Worm (Caenorhabditis elegans) whole organism, L4/young adult: ENCODE results near the gene nhr-140.

ENCODE experiments used
- W03F9.2 ChIP-seq: fragments of 150-350 bp; optimal IDR thresholded peaks from 2 replicates; lab custom pipeline; 2014; ENCODE audit warnings: missing biosample characterization, missing genetic modification characterization
- dao-5 ChIP-seq: sonication (generic microtip); optimal IDR thresholded peaks from 2 replicates; lab custom pipeline; 2016; ENCODE audit warnings: missing genotype, missing genetic modification characterization, moderate library complexity, missing compliant biosample characterization
- him-1 ChIP-seq: sonication (generic microtip); optimal IDR thresholded peaks from 2 replicates; lab custom pipeline; 2016; ENCODE audit warnings: missing genotype, missing genetic modification reagents, missing genetic modification characterization, missing compliant biosample characterization

Gene nhr-140

DNA sequence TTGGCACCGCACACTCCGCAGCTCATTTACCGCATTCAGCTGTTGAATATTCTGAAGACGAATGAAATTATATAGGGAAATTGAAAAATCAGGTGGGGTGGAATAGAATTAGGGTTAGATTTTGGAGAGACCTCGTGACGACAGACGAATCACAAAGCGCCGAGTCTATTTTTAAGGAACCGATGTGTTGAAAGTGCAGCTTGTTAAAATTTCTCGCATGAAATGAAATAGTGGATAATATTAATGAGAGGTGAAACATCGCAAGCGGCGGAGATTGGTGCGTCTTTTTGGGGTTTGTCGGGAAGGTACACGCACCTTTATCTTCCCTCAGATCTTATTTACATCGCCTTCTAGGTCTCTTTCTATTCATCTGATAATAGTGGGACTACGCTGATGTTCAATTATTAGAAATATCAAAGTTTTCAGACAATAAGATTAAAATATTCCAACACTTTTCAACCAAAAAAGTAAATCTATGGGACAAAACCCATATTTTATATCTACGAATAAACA is at the start of gene nhr-140:
TSS of gene nhr-140 (minus strand) at position 51 of the 513 bp plus-strand sequence.
- TF ChIP-seq W03F9.2 (no peak), dao-5 (tag; lab: Kevin White, UChicago) (no peak), him-1 (tag; lab: Kevin White, UChicago) (no peak)

DNA sequence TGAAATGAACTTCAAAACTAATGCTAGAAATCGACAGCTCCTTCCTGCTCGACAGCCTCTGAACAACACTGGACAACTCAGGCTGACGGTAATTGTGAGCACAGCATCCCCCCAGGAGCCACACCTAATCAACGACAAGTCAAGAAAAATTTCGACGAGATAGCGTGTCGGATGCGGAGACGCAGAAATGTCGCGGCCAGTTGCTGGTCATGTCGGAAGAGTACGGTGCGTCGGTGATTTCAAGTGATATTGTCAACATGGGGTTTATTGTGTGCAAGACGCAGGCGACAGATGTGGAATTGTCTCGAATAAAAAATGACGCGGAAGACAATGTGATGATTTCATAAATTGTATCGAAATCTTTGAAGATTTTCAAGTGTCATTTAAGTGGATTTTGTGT is 47.0 kb upstream of the nhr-140 start, which contains the start of gene twk-11:
TSS of gene twk-11 (minus strand) at position 101 of the 400 bp plus-strand sequence.
- TF ChIP-seq him-1 (tag; lab: Kevin White, UChicago) (no peak), W03F9.2 (no peak), dao-5 (tag; lab: Kevin White, UChicago) (no peak)

DNA sequence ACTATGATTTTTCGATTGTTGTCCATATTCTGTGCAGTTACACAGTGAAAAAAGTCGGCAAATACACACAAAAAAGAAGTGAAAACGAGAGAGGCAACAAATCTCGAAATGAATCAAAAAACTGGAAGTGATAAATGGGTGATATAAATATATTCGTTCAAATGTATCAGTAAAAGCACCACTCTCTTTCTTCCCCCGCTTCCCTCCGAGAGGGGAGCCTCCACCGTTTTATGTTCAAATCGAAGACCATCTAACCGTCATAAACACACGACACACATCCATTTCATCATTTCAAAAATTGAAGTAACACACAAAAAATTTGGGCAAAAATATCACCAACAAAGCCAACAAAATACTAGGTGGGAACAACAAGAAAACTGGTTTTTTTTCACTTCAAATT is 37.6 kb upstream of the nhr-140 start, which contains the start of gene F20A1.6:
TSS of gene F20A1.6 (minus strand) at position 101 of the 400 bp plus-strand sequence.
- TF ChIP-seq W03F9.2 (no peak), him-1 (tag; lab: Kevin White, UChicago) (no peak), dao-5 (tag; lab: Kevin White, UChicago) (no peak)

DNA sequence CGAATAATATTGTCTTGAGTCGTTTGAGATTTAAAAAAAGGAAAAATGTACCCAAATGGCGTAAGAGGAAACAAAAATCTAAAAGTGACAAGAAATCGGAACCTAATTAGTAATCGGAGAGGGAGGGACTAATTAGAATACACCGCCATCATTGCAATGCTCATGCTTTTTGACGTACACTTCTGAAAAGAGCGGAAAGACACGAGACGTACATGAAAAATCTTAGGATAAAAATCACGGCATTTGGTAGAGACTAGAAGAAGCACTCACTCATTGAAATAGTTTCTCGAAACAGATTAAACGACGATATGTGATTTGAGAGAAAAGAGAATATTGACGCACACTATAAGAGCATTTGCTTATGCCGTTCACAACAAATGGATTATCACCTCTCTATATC is 33.5 kb upstream of the nhr-140 start:
- TF ChIP-seq dao-5 (tag; lab: Kevin White, UChicago) (no peak), him-1 (tag; lab: Kevin White, UChicago) (no peak), W03F9.2 (no peak)

DNA sequence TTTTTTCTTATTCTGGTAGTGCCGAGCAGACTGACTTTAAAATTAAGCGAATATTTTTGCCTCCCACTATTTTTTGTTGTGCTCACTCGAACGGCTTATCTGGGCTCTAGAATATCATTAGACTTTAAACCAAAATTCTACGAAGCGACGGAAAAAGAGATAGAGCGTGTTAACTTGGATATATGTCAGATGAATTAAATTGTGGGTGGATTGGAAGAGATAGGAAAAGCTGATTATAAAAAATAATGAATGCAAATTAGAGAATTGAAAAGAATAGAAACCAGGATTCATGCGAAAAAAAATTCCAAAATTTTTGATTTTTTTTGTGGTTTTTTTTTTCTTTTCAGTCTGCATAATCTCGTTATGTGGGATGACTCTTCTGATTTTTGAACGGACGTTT is 32.3 kb upstream of the nhr-140 start, which contains the start of gene F20A1.4:
TSS of gene F20A1.4 (minus strand) at position 101 of the 400 bp plus-strand sequence.
- TF ChIP-seq W03F9.2, result no peak
- no peak for TF ChIP-seq dao-5 (tag; lab: Kevin White, UChicago)
- no peak for TF ChIP-seq him-1 (tag; lab: Kevin White, UChicago)

DNA sequence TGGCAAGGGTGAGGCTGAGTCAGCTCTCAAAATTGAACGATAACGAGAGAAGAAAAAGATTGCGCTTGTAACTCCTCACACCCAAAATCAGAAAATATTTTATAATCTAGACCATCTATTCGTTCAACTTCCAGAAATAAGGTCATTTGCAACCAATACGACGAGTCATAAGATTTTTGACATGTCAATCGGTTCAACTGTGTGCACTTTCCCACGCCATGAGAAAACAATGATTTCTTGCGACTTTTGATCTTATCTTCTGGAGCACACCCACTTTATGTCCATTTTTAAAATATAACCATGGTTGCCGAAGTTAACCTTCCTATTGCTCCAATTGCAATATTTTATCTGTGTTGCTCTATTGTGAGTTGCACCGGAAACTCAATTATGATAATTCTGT is 27.6 kb upstream of the nhr-140 start, which contains the start of gene srsx-32:
TSS of gene srsx-32 (plus strand) at position 301 of the 400 bp plus-strand sequence.
- TF ChIP-seq him-1 (tag; lab: Kevin White, UChicago) (no peak), W03F9.2 (no peak), dao-5 (tag; lab: Kevin White, UChicago) (no peak)

DNA sequence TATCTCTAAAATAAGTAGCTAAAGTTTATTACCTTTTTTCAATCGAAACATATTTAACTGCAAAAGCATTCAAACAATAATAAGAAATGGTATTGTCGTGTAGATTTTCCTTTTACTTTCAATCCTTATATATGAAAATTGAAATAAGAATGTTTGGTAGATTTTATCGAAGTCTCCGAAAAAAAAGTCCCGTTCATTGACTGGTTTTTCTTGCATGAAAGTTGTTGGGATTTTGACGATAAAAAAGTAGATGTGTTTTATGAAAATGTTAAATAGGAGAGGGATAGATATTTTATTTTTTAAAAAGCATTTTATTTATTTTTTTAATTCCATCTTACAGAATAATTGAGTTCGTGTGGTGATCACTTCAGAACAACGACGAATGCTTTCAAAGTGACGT is 26.4 kb upstream of the nhr-140 start, which contains the start of gene C33G8.13:
TSS of gene C33G8.13 (minus strand) at position 101 of the 400 bp plus-strand sequence.
- TF ChIP-seq dao-5 (tag; lab: Kevin White, UChicago), result no peak
- TF ChIP-seq W03F9.2, result no peak
- no peak for TF ChIP-seq him-1 (tag; lab: Kevin White, UChicago)

DNA sequence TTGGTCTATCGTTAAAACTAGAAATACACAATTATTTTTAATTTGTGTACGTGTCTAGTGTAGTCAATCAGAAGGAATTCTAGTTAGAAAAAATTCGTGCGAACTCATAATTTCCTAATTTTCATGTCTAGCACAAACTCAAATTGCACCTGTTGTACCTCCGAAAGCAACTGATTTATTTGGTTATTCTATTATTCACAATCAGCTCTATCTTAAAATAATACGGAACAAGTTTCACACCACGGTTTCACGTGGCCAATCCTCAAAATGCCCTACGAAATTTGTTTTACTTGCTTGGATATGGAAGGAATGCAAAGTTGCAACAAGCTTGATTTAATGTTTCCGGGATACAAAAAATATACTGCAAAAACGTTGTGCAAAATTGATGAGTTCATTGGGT is 23.1 kb upstream of the nhr-140 start, which contains the start of gene srw-127:
TSS of gene srw-127 (plus strand) at position 301 of the 400 bp plus-strand sequence.
- TF ChIP-seq W03F9.2 (no peak), dao-5 (tag; lab: Kevin White, UChicago) (no peak), him-1 (tag; lab: Kevin White, UChicago) (no peak)

DNA sequence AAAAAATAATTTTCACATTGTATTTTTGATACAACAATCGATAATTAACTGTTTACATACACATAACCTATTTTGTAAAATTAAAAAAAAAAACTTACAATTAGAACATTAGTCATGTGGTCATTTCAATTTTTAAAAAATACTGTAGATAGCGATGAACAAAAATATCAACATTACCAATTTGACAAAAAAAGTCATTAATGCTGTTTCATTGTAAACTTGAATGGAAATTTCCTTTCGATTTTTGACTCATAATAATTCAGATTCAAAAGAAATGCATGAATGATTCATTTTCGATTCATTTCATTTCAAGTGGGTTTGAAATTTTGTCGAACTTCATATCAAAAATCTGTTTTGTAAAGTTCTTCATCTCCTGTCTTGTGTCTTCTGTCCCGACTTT is 20.0 kb upstream of the nhr-140 start, which contains the start of gene C33G8.2:
TSS of gene C33G8.2 (plus strand) at position 301 of the 400 bp plus-strand sequence.
- no peak for TF ChIP-seq dao-5 (tag; lab: Kevin White, UChicago)
- no peak for TF ChIP-seq W03F9.2
- no peak for TF ChIP-seq him-1 (tag; lab: Kevin White, UChicago)

DNA sequence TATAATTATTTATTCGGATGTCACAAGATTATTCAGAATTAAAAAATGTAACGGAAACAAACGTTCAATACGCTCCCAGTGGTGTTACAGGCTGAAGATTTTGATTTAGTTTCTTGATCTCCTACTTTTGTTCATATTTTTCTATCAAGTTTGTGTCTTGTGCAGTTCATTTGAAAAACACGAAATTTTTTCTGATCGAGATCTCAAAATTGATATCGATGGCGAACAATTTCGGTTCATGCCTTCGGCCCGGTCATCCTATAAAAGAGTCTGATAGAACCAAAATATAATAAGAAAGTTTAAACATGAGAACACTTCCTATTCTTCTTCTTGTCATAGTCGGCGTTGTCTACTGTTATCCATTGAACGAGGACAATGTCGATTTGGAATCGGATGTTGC is 17.8 kb upstream of the nhr-140 start, which contains the start of gene drd-10:
TSS of gene drd-10 (plus strand) at position 301 of the 400 bp plus-strand sequence.
- TF ChIP-seq him-1 (tag; lab: Kevin White, UChicago) (no peak), W03F9.2 (no peak), dao-5 (tag; lab: Kevin White, UChicago) (no peak)

DNA sequence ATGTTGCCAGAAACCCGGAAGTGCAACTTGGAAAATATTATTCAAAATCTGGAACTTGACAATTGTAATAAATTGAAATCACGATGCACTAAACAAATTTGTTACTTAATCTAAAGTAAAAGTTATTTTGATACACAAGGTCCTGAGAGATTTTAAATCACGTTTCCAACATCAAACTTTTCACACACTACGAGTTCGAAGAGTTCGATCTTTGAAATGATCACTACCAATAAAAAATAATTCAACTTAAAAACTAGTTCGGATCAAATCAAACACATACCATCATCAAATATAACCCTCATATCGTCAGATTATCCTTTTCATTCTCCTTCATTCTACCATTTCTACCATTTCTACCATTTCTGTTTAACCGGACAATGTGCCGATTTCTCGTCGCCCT is 16.5 kb upstream of the nhr-140 start, which contains the start of gene spig-10:
TSS of gene spig-10 (plus strand) at position 301 of the 400 bp plus-strand sequence.
- TF ChIP-seq him-1 (tag; lab: Kevin White, UChicago) (no peak), dao-5 (tag; lab: Kevin White, UChicago) (no peak), W03F9.2 (no peak)

DNA sequence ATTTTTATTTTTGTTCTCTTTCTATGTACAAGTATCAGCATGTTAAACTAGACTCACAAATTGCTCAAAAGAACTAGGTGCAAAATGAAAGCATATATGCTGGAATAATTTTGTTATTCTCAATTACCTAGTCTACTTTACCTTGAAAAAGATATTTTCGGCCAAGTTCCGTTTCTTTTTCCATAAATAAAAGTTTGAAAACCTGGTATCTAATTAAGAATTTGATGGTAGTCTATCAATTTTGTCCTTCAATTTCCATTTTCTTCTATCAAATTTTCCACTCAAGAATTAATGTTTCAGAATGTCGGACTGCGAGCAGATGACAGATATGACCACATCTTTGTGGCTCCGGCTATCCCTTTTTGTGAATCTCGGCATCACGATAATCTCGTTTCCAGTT is 14.4 kb upstream of the nhr-140 start, which contains the start of gene srab-4:
TSS of gene srab-4 (plus strand) at position 301 of the 400 bp plus-strand sequence.
- TF ChIP-seq him-1 (tag; lab: Kevin White, UChicago), result no peak
- TF ChIP-seq dao-5 (tag; lab: Kevin White, UChicago), result no peak
- TF ChIP-seq W03F9.2, result no peak

DNA sequence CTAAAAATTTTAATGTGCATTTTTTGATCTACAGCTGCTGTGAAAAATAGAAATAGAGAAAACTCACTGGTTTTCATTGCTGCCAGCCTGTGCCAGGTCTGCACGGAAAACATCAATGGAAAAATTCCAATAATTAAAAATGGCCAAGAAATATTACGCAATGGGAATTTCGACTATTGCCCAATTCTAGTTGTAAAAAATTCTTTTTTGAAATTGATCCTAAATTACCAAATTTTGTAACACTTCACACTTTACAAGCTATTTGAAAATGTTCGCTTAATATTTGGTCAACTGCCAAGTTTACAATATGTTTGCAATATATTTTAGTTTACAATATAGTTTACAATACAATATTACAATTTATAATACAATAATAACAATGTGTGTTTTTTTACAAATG is 11.3 kb upstream of the nhr-140 start:
- TF ChIP-seq dao-5 (tag; lab: Kevin White, UChicago), result no peak
- TF ChIP-seq W03F9.2, result no peak
- no peak for TF ChIP-seq him-1 (tag; lab: Kevin White, UChicago)

DNA sequence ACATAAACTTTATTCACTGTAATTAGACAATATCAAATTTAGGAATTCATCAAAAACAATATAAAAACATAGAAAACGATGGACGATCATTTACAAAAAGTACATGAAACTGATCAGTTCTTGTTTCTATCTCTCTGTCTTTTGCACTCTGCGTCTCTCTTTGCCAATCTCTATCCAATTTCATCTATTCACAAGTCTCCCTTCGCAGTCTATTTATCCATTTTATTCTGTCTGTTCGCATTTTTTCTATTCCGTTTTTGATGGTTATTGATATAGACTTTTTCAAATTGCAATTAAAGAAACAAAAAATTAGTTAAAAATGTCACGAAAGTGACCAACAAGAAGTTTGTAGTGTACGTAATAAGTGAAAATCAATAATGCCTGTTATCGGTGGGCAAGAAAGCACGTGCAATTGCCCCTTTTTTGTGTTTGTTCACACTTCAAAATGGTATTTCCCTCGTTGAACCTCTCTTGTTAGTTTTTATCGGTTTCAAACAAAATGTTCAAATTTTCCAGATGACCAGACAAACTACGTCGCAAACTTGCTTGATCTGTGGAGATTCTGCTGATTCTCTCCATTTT is 8.9 kb upstream of the nhr-140 start, which contains the start of gene nhr-42:
TSS of gene nhr-42 (plus strand) at position 517 of the 582 bp plus-strand sequence.
- TF ChIP-seq W03F9.2 (no peak), him-1 (tag; lab: Kevin White, UChicago) (no peak), dao-5 (tag; lab: Kevin White, UChicago) (no peak)
